Fruit fly (Drosophila melanogaster) S2 (cell line): ENCODE measurements around the gene CG15425.

Experiments used
- CG8478 ChIP-seq: fragments of >200 bp; optimal IDR thresholded peaks from 2 replicates; lab custom pipeline; 2018
- CTCF ChIP-seq, 2 experiments: fragments of >200 bp; optimal IDR thresholded peaks; 2 replicates each; lab custom pipeline; 2018

DNA sequence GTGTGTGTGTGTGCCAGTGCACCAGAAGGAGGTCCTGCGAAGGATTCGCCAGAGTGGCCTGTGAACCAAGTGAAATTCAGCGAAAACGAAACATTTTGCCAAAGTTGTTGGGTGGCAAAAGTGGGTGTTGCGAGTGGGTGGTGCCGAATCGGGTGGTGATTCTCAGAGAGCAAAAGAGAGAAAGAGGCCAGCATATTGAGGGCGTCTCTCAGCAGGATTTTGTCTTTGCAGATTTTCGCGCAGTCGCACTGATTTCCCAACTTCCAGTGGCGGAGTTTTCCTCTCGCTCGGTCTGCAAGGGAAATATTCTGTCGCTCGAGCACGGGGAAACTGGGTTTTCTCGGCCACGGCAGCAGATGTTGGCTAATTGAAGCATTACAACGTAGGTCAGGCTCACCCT lies 24.4 kb downstream of the CG15425 start:
- TF ChIP-seq CG8478 (no peak), CTCF (optimal IDR thresholded peaks at IDR 0.05; lab: Kevin White, UChicago) (no peak)
